Worm (Caenorhabditis elegans): Measurements from ENCODE around the gene cyld-1.

Gene cyld-1

DNA sequence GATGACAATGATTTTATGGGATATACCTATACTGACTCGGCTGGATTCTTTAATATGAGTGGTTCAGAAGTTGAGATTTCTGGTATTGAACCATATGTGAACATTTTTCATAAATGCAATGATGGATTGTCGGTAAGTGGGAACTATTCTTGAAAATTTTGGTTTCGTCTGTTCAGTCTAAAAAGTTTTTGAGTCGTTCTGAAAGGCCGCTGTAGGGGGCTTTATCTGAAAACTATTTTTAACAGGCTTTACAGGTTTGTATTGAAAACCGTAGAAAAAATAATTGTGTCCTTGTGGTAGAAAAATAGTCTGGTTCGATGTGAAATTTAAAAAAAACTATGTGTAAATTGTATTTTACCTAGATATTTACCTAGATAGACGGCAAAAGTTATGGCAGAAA, 19.1 kb upstream of the cyld-1 start:
- TF ChIP-seq efl-1 (GFP tag; optimal IDR thresholded peaks at IDR 0.05) (no peak), nfya-2 (GFP tag; IDR thresholded peaks at IDR 0.05) (no peak)

- TF ChIP-seq madf-3 (GFP tag; IDR thresholded peaks at IDR 0.05) (no peak), ama-1 (optimal IDR thresholded peaks at IDR 0.05) (peak; percentile 48), ama-1 (GFP tag; optimal IDR thresholded peaks at IDR 0.05) (no peak)
Measured at ce11 chrIII:9928777-9929176, 18.3 kb upstream of the cyld-1 start, which contains the start of gene ttr-1. ttr-1 (plus strand) TSS chrIII:9929077.

DNA sequence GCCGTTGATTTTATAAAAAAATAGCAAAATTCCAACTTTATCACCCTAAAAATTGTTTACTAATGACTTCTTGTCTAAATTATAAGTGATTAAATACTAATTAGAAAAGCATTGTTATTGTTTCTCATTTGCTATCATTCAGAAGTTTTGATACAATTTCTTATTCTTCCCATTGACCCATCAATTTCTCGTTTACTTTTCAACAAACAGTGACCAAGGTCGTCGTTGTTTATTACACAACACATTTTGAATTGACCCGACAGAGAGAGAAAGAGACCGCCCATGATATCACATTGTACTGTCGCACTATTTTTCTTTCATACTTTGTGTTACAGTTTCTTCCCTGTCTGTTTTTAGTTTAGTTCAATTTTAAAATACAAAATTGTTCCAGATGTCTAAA, 16.9 kb upstream of the cyld-1 start, which contains the start of gene ttr-2:
Gene ttr-2, plus strand, starts transcription at position 392 of the 400 bp plus-strand sequence.
- no peak for TF ChIP-seq bed-2 (GFP tag; IDR thresholded peaks at IDR 0.05)
- TF ChIP-seq K11D2.4 (GFP tag; IDR thresholded peaks at IDR 0.05) = no peak
- no peak for TF ChIP-seq pha-4 (tag; optimal IDR thresholded peaks at IDR 0.05)
- TF ChIP-seq repo-1 (tag; optimal IDR thresholded peaks at IDR 0.05) = no peak
- no peak for TF ChIP-seq snpc-4 (GFP tag; optimal IDR thresholded peaks at IDR 0.05)
- no peak for TF ChIP-seq snpc-4 (tag; optimal IDR thresholded peaks at IDR 0.05)
- TF ChIP-seq ztf-28 (GFP tag; IDR thresholded peaks at IDR 0.05) = no peak
- no peak for TF ChIP-seq egrh-3 (GFP tag; IDR thresholded peaks at IDR 0.05)
- TF ChIP-seq lin-54 (GFP tag; optimal IDR thresholded peaks at IDR 0.05) = no peak
- TF ChIP-seq lin-35 (GFP tag; optimal IDR thresholded peaks at IDR 0.05) = no peak
- TF ChIP-seq F37B4.10 (GFP tag; IDR thresholded peaks at IDR 0.05) = no peak
- no peak for TF ChIP-seq F39B2.1 (GFP tag; IDR thresholded peaks at IDR 0.05)
- no peak for TF ChIP-seq egl-18 (GFP tag; IDR thresholded peaks at IDR 0.05)
- TF ChIP-seq madf-10 (tag; optimal IDR thresholded peaks at IDR 0.05) = no peak
- no peak for TF ChIP-seq lin-40 (tag; optimal IDR thresholded peaks at IDR 0.05)
- no peak for TF ChIP-seq ccch-3 (GFP tag; optimal IDR thresholded peaks at IDR 0.05)
- no peak for TF ChIP-seq chd-7 (tag; optimal IDR thresholded peaks at IDR 0.05)
- TF ChIP-seq cebp-1 (GFP tag; IDR thresholded peaks at IDR 0.05) = no peak
- no peak for TF ChIP-seq cebp-1 (tag; optimal IDR thresholded peaks at IDR 0.05)
- TF ChIP-seq F49E8.2 (tag; optimal IDR thresholded peaks at IDR 0.05; ENCODE audit: insufficient read depth) = no peak

ce11 chrIII:9926650-9927049, 16.2 kb upstream of the cyld-1 start, which contains the start of gene ttr-3:
ttr-3 (minus strand) TSS chrIII:9926750.
- TF ChIP-seq ama-1 (optimal IDR thresholded peaks at IDR 0.05) (no peak), ama-1 (GFP tag; optimal IDR thresholded peaks at IDR 0.05) (no peak), C06A6.2 (GFP tag; conservative IDR thresholded peaks at IDR 0.05) (no peak), sptf-2 (GFP tag; optimal IDR thresholded peaks at IDR 0.05) (no peak), F57A8.1 (GFP tag; optimal IDR thresholded peaks at IDR 0.05) (no peak)

DNA sequence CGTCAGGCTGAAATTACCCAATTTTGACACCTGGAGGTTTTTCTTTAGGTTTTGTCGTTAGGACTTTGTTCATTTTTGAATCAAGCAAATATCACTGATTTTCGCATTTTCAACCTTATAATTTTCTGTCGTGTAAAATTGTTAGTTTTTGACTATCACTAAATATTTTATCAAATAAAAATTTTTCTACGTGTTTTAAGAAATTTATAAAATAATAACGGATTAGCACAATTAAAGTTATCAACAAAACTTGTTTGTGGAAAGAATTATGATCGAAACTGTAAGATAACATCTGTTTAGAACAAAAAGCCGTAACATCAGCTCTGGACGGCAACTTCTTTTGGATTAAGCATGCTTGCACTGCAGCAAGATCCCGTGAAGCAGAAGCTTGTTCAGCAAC, 12.4 kb upstream of the cyld-1 start, which contains the start of gene cbp-2:
Gene cbp-2, plus strand, starts transcription at position 301 of the 400 bp plus-strand sequence.
- TF ChIP-seq lin-26 (GFP tag; IDR thresholded peaks at IDR 0.05) = no peak
- TF ChIP-seq zim-3 (tag; optimal IDR thresholded peaks at IDR 0.05) = no peak
- no peak for TF ChIP-seq ceh-58 (GFP tag; IDR thresholded peaks at IDR 0.05)
- no peak for TF ChIP-seq ZK185.1 (tag; optimal IDR thresholded peaks at IDR 0.05; ENCODE audit: poor library complexity, severe bottlenecking)
- TF ChIP-seq nhr-90 (tag; optimal IDR thresholded peaks at IDR 0.05) = no peak
- no peak for TF ChIP-seq T07F8.4 (tag; optimal IDR thresholded peaks at IDR 0.05)
- no peak for TF ChIP-seq lin-40 (tag; optimal IDR thresholded peaks at IDR 0.05)
- no peak for TF ChIP-seq lin-35 (GFP tag; optimal IDR thresholded peaks at IDR 0.05)
- TF ChIP-seq ets-4 (GFP tag; optimal IDR thresholded peaks at IDR 0.05) = no peak
- TF ChIP-seq hlh-12 (tag; optimal IDR thresholded peaks at IDR 0.05) = no peak
- no peak for TF ChIP-seq F33H1.4 (GFP tag; IDR thresholded peaks at IDR 0.05)
